Fruit fly (Drosophila melanogaster): ENCODE measurements around the gene CG13931.

- TF ChIP-seq CG14711 (tag; optimal IDR thresholded peaks at IDR 0.05) (no peak), toe (GFP tag; optimal IDR thresholded peaks at IDR 0.05) (no peak), CG1620 (GFP tag; optimal IDR thresholded peaks at IDR 0.05) (no peak), CG11617 (GFP tag; optimal IDR thresholded peaks at IDR 0.05) (no peak), pad (GFP tag; optimal IDR thresholded peaks at IDR 0.05) (no peak), kay (GFP tag; ENCODE audit: borderline replicate concordance) (no peak), tj (GFP tag; optimal IDR thresholded peaks at IDR 0.05) (no peak), cic (GFP tag; optimal IDR thresholded peaks at IDR 0.05) (no peak), bab1 (GFP tag; optimal IDR thresholded peaks at IDR 0.05) (no peak), cnc (optimal IDR thresholded peaks at IDR 0.05) (no peak), CG12768 (GFP tag; optimal IDR thresholded peaks at IDR 0.05) (no peak)
Measured at dm6 chr3L:1694317-1694716, 7.9 kb downstream of the CG13931 start, which contains the start of gene CG12011.

Data from whole organism, adult.